Worm (Caenorhabditis elegans): ENCODE measurements around the gene D1005.4.

Gene D1005.4

ce11 chrX:1445696-1446095 lies 39.9 kb downstream of the D1005.4 start (continued):
- no peak for TF ChIP-seq lsy-2 (tag; optimal IDR thresholded peaks at IDR 0.05)
- no peak for TF ChIP-seq pax-3 (tag; optimal IDR thresholded peaks at IDR 0.05)
- no peak for TF ChIP-seq blmp-1 (tag; optimal IDR thresholded peaks at IDR 0.05)
- no peak for TF ChIP-seq C04F5.9 (tag; optimal IDR thresholded peaks at IDR 0.05)
- TF ChIP-seq tlp-1 (tag; optimal IDR thresholded peaks at IDR 0.05): no peak
- no peak for TF ChIP-seq sox-4 (tag; optimal IDR thresholded peaks at IDR 0.05)
- TF ChIP-seq aly-2 (tag; optimal IDR thresholded peaks at IDR 0.05): no peak
- peak; percentile 33; the same call in 1 of the 2 replicates for TF ChIP-seq nhr-19 (GFP tag; conservative IDR thresholded peaks at IDR 0.05)
- TF ChIP-seq ceh-82 (tag; optimal IDR thresholded peaks at IDR 0.05): no peak
- TF ChIP-seq egl-27 (tag; optimal IDR thresholded peaks at IDR 0.05): no peak
- TF ChIP-seq nhr-28 (tag; optimal IDR thresholded peaks at IDR 0.05): no peak
- peak; percentile 16 for TF ChIP-seq tbx-2 (tag; optimal IDR thresholded peaks at IDR 0.05)
- TF ChIP-seq elt-2 (tag; optimal IDR thresholded peaks at IDR 0.05): no peak
- TF ChIP-seq lin-14 (GFP tag; optimal IDR thresholded peaks at IDR 0.05): no peak
- TF ChIP-seq nhr-12 (tag; optimal IDR thresholded peaks at IDR 0.05): no peak
- no peak for TF ChIP-seq aha-1 (tag; optimal IDR thresholded peaks at IDR 0.05)
- no peak for TF ChIP-seq lin-35 (GFP tag; optimal IDR thresholded peaks at IDR 0.05)
- no peak for TF ChIP-seq mep-1 (tag; optimal IDR thresholded peaks at IDR 0.05)
- peak; percentile 34 for TF ChIP-seq nhr-71 (tag; optimal IDR thresholded peaks at IDR 0.05)
- no peak for TF ChIP-seq swsn-7 (tag; optimal IDR thresholded peaks at IDR 0.05)
- TF ChIP-seq pqm-1 (tag; optimal IDR thresholded peaks at IDR 0.05): no peak
- no peak for TF ChIP-seq ztf-11 (tag; optimal IDR thresholded peaks at IDR 0.05)
- TF ChIP-seq pag-3 (tag; optimal IDR thresholded peaks at IDR 0.05; ENCODE audit: borderline replicate concordance, insufficient read depth): no peak
- TF ChIP-seq nhr-47 (tag; optimal IDR thresholded peaks at IDR 0.05): peak; percentile 31
- no peak for TF ChIP-seq snpc-4 (tag; optimal IDR thresholded peaks at IDR 0.05)
- no peak for TF ChIP-seq hlh-4 (tag; optimal IDR thresholded peaks at IDR 0.05)
- TF ChIP-seq nhr-237 (tag; optimal IDR thresholded peaks at IDR 0.05): no peak
- TF ChIP-seq fos-1 (tag; optimal IDR thresholded peaks at IDR 0.05): no peak
- TF ChIP-seq egl-13 (tag; optimal IDR thresholded peaks at IDR 0.05): no peak
- no peak for TF ChIP-seq lir-3 (tag; optimal IDR thresholded peaks at IDR 0.05; ENCODE audit: poor library complexity)
- no peak for TF ChIP-seq dpl-1 (GFP tag; optimal IDR thresholded peaks at IDR 0.05)
- no peak for TF ChIP-seq xbp-1 (tag; optimal IDR thresholded peaks at IDR 0.05)
- TF ChIP-seq unc-62 (GFP tag; optimal IDR thresholded peaks at IDR 0.05): no peak
- no peak for TF ChIP-seq C34B4.2 (tag; optimal IDR thresholded peaks at IDR 0.05)
- no peak for TF ChIP-seq dsc-1 (tag; optimal IDR thresholded peaks at IDR 0.05)
- TF ChIP-seq mef-2 (tag; optimal IDR thresholded peaks at IDR 0.05): no peak
- TF ChIP-seq nhr-11 (tag; optimal IDR thresholded peaks at IDR 0.05): no peak
- no peak for TF ChIP-seq isw-1 (GFP tag; IDR thresholded peaks at IDR 0.05)
- TF ChIP-seq mab-9 (GFP tag; IDR thresholded peaks at IDR 0.05): no peak
- no peak for TF ChIP-seq nhr-76 (tag; optimal IDR thresholded peaks at IDR 0.05)
- no peak for TF ChIP-seq ceh-8 (GFP tag; optimal IDR thresholded peaks at IDR 0.05)

ce11 chrX:1443556-1444243 lies 41.9 kb downstream of the D1005.4 start:
- TF ChIP-seq fos-1 (tag; optimal IDR thresholded peaks at IDR 0.05) (no peak), jun-1 (tag; optimal IDR thresholded peaks at IDR 0.05) (no peak), unc-30 (tag; optimal IDR thresholded peaks at IDR 0.05) (no peak), nhr-47 (tag; optimal IDR thresholded peaks at IDR 0.05) (peak; percentile 5), lin-39 (tag; optimal IDR thresholded peaks at IDR 0.05) (peak; percentile 47), nhr-90 (tag; optimal IDR thresholded peaks at IDR 0.05; ENCODE audit: poor library complexity) (peak; percentile 42), elt-2 (tag; optimal IDR thresholded peaks at IDR 0.05) (no peak)

Data from whole organism, L1 larva.